Worm (Caenorhabditis elegans): Measurements from ENCODE around the gene smi-1.

- no peak for TF ChIP-seq unc-62 (GFP tag; optimal IDR thresholded peaks at IDR 0.05)
- no peak for TF ChIP-seq unc-120 (tag; optimal IDR thresholded peaks at IDR 0.05; ENCODE audit: poor library complexity, severe bottlenecking)
- no peak for TF ChIP-seq lin-13 (tag; optimal IDR thresholded peaks at IDR 0.05)
- no peak for TF ChIP-seq blmp-1 (tag; optimal IDR thresholded peaks at IDR 0.05)
- TF ChIP-seq lsy-2 (tag; optimal IDR thresholded peaks at IDR 0.05) = no peak
- TF ChIP-seq mep-1 (tag; optimal IDR thresholded peaks at IDR 0.05) = no peak
Observed at ce11 chrIII:1878918-1879317, 753 bp downstream of the smi-1 start.
